Fruit fly (Drosophila melanogaster): Measurements from ENCODE around the gene CG8300.

DNA sequence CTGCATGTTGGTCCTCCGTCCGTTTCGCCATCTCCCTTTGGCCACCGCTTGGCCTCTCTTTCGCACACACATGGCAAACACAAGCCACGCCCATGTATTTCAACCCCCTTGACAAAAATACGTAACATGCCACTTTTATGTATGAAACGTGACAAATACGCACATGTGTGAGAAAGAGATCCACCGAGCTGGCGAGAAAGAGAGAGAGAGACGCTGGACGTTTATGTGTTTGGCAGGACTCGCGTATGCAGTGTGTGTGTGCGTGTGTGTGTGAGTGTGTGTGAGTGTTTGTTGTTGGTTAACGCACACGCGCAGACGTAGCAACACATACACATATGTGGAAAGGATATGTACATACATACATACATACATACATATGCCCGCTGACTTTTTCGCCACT lies 6.2 kb downstream of the CG8300 start:
- TF ChIP-seq CG8478 (optimal IDR thresholded peaks at IDR 0.05) (no peak), CTCF (optimal IDR thresholded peaks at IDR 0.05) (no peak)
